6 worm cellular contexts compared by ENCODE assay signal in the genomic region with DNA sequence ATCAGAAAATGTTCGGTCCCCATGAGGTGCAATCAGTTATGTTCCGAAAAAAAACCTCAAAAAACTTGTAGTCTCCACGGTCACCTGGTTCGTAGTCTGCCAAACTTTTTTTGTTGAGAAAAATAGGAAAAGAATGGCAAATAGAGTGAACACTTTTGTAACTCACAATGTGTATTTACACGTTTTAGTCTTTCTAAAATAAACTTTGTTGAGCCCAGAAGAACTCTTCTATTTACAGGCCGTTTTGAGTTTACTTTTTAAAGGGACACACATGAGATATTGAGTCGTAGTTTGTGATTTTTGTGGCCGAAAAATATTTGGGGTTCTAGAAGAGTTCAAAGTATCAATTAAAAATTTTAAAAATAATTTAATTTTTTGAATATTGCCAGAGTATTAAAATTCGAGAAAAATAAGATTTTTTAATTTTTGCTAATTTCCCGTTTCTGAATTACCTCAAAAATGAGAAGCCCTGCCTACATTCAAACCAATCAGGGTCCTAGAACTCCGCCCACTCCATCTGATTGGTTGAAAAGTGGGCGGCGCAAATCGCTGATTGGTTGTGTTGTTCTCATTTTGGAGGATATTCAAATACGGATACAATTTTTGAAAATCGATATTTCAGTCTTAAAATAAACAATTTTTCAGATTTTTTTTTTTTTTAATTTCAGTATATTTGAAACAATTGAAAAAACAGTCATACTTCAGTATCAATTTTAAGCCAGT.
TF ChIP-seq lines count a peak whose summit lies in the region.

No protein-coding gene starts in this region.

TF ChIP-seq in whole organism, L1 larva, 84 proteins besides CTCF, POLR2A, EP300 and RAD21:
- TF ChIP-seq nhr-77 (tag; optimal IDR thresholded peaks at IDR 0.05; lab: Kevin White, UChicago), result peak; percentile 28
- TF ChIP-seq grh-1 (GFP tag; IDR thresholded peaks at IDR 0.05; lab: Robert Waterston, UW), result no peak
- no peak for TF ChIP-seq nhr-12 (tag; optimal IDR thresholded peaks at IDR 0.05; lab: Kevin White, UChicago)
- TF ChIP-seq skn-1 (tag; optimal IDR thresholded peaks at IDR 0.05; lab: Kevin White, UChicago), result peak; percentile 13
- no peak for TF ChIP-seq C16A3.4 (tag; optimal IDR thresholded peaks at IDR 0.05; lab: Kevin White, UChicago)
- TF ChIP-seq unc-30 (tag; optimal IDR thresholded peaks at IDR 0.05; lab: Kevin White, UChicago), result no peak
- no peak for TF ChIP-seq ceh-8 (GFP tag; optimal IDR thresholded peaks at IDR 0.05; lab: Kevin White, UChicago)
- peak; percentile 2 for TF ChIP-seq tbx-2 (tag; optimal IDR thresholded peaks at IDR 0.05; lab: Kevin White, UChicago)
- TF ChIP-seq lin-14 (GFP tag; optimal IDR thresholded peaks at IDR 0.05; lab: Kevin White, UChicago), result peak; percentile 39
- TF ChIP-seq efl-1 (optimal IDR thresholded peaks at IDR 0.05; lab: Kevin White, UChicago), result no peak
- peak in 1 of 2 experiments; percentile 47 for TF ChIP-seq efl-1 (GFP tag; optimal IDR thresholded peaks at IDR 0.05 in 1 of 2; lab: Kevin White, UChicago)
- no peak for TF ChIP-seq C34B4.2 (tag; optimal IDR thresholded peaks at IDR 0.05; lab: Kevin White, UChicago)
- no peak for TF ChIP-seq snu-23 (GFP tag; optimal IDR thresholded peaks at IDR 0.05; lab: Kevin White, UChicago)
- TF ChIP-seq lin-15B (tag; optimal IDR thresholded peaks at IDR 0.05; lab: Kevin White, UChicago), result no peak
TF ChIP-seq in whole organism, L1 larva: peak in this region for 5.

TF ChIP-seq in whole organism, L2 larva, 48 proteins besides CTCF, POLR2A, EP300 and RAD21:
- peak; percentile 9 for TF ChIP-seq sma-9 (GFP tag; optimal IDR thresholded peaks at IDR 0.05; lab: Kevin White, UChicago)
- TF ChIP-seq sma-9 (tag; optimal IDR thresholded peaks at IDR 0.05; lab: Kevin White, UChicago), result no peak
- no peak for TF ChIP-seq nhr-21 (tag; optimal IDR thresholded peaks at IDR 0.05; lab: Kevin White, UChicago)

TF ChIP-seq in whole organism, L3 larva, 47 proteins besides CTCF, POLR2A, EP300 and RAD21:
- TF ChIP-seq pqm-1 (tag; optimal IDR thresholded peaks at IDR 0.05; lab: Kevin White, UChicago) (no peak), lin-39 (tag; optimal IDR thresholded peaks at IDR 0.05; lab: Kevin White, UChicago) (no peak), pha-4 (tag; optimal IDR thresholded peaks at IDR 0.05; lab: Kevin White, UChicago) (peak; percentile 94), R02D3.7 (tag; optimal IDR thresholded peaks at IDR 0.05; lab: Kevin White, UChicago) (no peak), nhr-12 (tag; optimal IDR thresholded peaks at IDR 0.05; lab: Kevin White, UChicago) (no peak), skn-1 (tag; optimal IDR thresholded peaks at IDR 0.05; lab: Kevin White, UChicago) (no peak), nfya-1 (tag; optimal IDR thresholded peaks at IDR 0.05; lab: Kevin White, UChicago; ENCODE audit: insufficient read depth) (peak; percentile 89), unc-62 (GFP tag; optimal IDR thresholded peaks at IDR 0.05; lab: Kevin White, UChicago) (no peak), unc-39 (tag; optimal IDR thresholded peaks at IDR 0.05; lab: Kevin White, UChicago) (no peak), nhr-43 (tag; optimal IDR thresholded peaks at IDR 0.05; lab: Kevin White, UChicago; ENCODE audit: poor library complexity, severe bottlenecking) (no peak), mml-1 (tag; optimal IDR thresholded peaks at IDR 0.05; lab: Kevin White, UChicago) (no peak)

TF ChIP-seq in whole organism, L4 larva, 104 proteins besides CTCF, POLR2A, EP300 and RAD21:
- TF ChIP-seq ZK337.2 (GFP tag; IDR thresholded peaks at IDR 0.05; lab: Robert Waterston, UW), result no peak
- TF ChIP-seq nhr-28 (tag; optimal IDR thresholded peaks at IDR 0.05; lab: Kevin White, UChicago), result peak; percentile 46

TF ChIP-seq in whole organism, late embryonic, 69 proteins besides CTCF, POLR2A, EP300 and RAD21:
- no peak for TF ChIP-seq ceh-9 (tag; optimal IDR thresholded peaks at IDR 0.05; lab: Kevin White, UChicago)
- TF ChIP-seq nfya-1 (tag; optimal IDR thresholded peaks at IDR 0.05; lab: Kevin White, UChicago), result peak; percentile 93

TF ChIP-seq in whole organism, young adult, 124 proteins besides CTCF, POLR2A, EP300 and RAD21:
- TF ChIP-seq tlf-1 (GFP tag; optimal IDR thresholded peaks at IDR 0.05; lab: Kevin White, UChicago), result no peak
- TF ChIP-seq pha-4 (tag; optimal IDR thresholded peaks at IDR 0.05; lab: Kevin White, UChicago), result peak; percentile 28
TF ChIP-seq in whole organism, young adult: peak in this region for 1.
